Worm (Caenorhabditis elegans) whole organism, L2 larva: ENCODE data around the gene K07B1.4.

Experiments
- R02D3.7 ChIP-seq: fragments of 150-350 bp; optimal IDR thresholded peaks from 2 replicates; lab custom pipeline; 2014; ENCODE audit warnings: missing biosample characterization, missing genetic modification characterization
- aly-2 ChIP-seq: fragments of 150-350 bp; optimal IDR thresholded peaks from 2 replicates; lab custom pipeline; 2014; ENCODE audit warnings: missing biosample characterization, missing genetic modification characterization
- nhr-10 ChIP-seq: sonication (generic microtip); optimal IDR thresholded peaks from 2 replicates; lab custom pipeline; 2017; ENCODE audit warnings: missing biosample characterization, missing genetic modification characterization
- nhr-11 ChIP-seq: fragments of 150-350 bp; optimal IDR thresholded peaks from 2 replicates; lab custom pipeline; 2014; ENCODE audit warnings: missing biosample characterization, missing genetic modification characterization
- snpc-4 ChIP-seq: fragments of 150-350 bp; optimal IDR thresholded peaks from 2 replicates; lab custom pipeline; 2014; ENCODE audit warnings: missing biosample characterization, missing genetic modification characterization
- unc-62 ChIP-seq: fragments of 150-350 bp; optimal IDR thresholded peaks from 2 replicates; lab custom pipeline; 2014; ENCODE audit warnings: missing biosample characterization, missing genetic modification reagents, missing genetic modification characterization

DNA sequence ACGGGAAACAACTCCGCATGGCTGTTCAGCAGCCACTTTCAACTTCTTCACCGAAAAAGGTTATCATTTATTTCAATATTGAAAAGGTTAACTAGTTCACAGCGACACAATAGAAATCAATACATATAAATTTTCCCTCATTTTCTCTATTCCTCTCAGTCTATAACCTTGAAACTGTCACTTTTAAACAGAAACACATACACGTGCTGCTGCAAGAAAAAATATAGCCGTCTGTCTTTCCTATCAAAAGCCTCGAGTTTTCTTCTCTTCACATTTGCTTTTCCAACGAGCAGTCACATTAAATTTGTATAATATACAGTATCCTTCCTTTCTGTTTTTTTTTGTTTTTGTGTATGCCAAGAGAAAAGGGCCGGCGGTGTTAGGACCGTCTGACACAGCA is 4.6 kb upstream of the K07B1.4 start:
- TF ChIP-seq R02D3.7 = no peak
- no peak for TF ChIP-seq snpc-4 (tag; lab: Kevin White, UChicago)
- TF ChIP-seq nhr-10 (tag; lab: Kevin White, UChicago) = no peak
- no peak for TF ChIP-seq unc-62
- no peak for TF ChIP-seq aly-2 (tag; lab: Kevin White, UChicago)
- TF ChIP-seq nhr-11 (tag; lab: Kevin White, UChicago) = no peak
